Worm (Caenorhabditis elegans) whole organism, L3 larva: ENCODE data around the gene C17B7.14.
A peak's percentile ranks its signal among the peaks of the same experiment; 100 is the strongest.

ENCODE experiments used
- ZK546.5 ChIP-seq: sonication (generic microtip); optimal IDR thresholded peaks from 2 replicates; lab custom pipeline; 2017; ENCODE audit warnings: missing biosample characterization, missing genetic modification characterization
- ama-1 ChIP-seq: fragments of 150-350 bp; optimal IDR thresholded peaks from 2 replicates; lab custom pipeline; 2018
- ceh-28 ChIP-seq: fragments of 150-350 bp; optimal IDR thresholded peaks from 2 replicates; lab custom pipeline; 2014; ENCODE audit warnings: missing biosample characterization, missing genetic modification reagents, missing genetic modification characterization
- ceh-82 ChIP-seq: fragments of 150-350 bp; optimal IDR thresholded peaks from 2 replicates; lab custom pipeline; 2014; ENCODE audit warnings: missing biosample characterization, missing genetic modification characterization
- ceh-9 ChIP-seq: sonication (generic microtip); optimal IDR thresholded peaks from 2 replicates; lab custom pipeline; 2018; ENCODE audit warnings: missing biosample characterization, missing genetic modification characterization
- egl-5 ChIP-seq: fragments of 150-350 bp; optimal IDR thresholded peaks from 2 replicates; lab custom pipeline; 2017; ENCODE audit warnings: missing biosample characterization, missing genetic modification reagents, missing genetic modification characterization, inconsistent platforms
- elt-1 ChIP-seq: fragments of 150-350 bp; optimal IDR thresholded peaks from 2 replicates; lab custom pipeline; 2014; ENCODE audit warnings: missing biosample characterization, missing genetic modification characterization
- elt-2 ChIP-seq: sonication (generic microtip); optimal IDR thresholded peaks from 2 replicates; lab custom pipeline; 2016; ENCODE audit warnings: missing genetic modification reagents, mild to moderate bottlenecking, missing genetic modification characterization, missing compliant biosample characterization
- elt-3 ChIP-seq, 3 experiments: fragments of 150-350 bp in 1 of 3; sonication (generic microtip) in 2 of 3; optimal IDR thresholded peaks; 2 replicates in 2 of 3; 4 replicates in 1 of 3; lab custom pipeline; 2014 to 2017; ENCODE audit warnings: missing biosample characterization in 3 of 3, missing genetic modification characterization in 3 of 3
- eor-1 ChIP-seq, 2 experiments: fragments of 150-350 bp; optimal IDR thresholded peaks; 2 replicates each; lab custom pipeline; 2014 to 2018; ENCODE audit warnings: missing biosample characterization in 2 of 2, missing genetic modification characterization in 2 of 2
- fkh-10 ChIP-seq: sonication (generic microtip); optimal IDR thresholded peaks from 2 replicates; lab custom pipeline; 2017; ENCODE audit warnings: missing biosample characterization, missing genetic modification reagents, missing genetic modification characterization
- fkh-2 ChIP-seq: fragments of 150-350 bp; optimal IDR thresholded peaks from 2 replicates; lab custom pipeline; 2014; ENCODE audit warnings: missing biosample characterization, missing genetic modification reagents, missing genetic modification characterization
- jun-1 ChIP-seq: fragments of 150-350 bp; optimal IDR thresholded peaks from 2 replicates; lab custom pipeline; 2014; ENCODE audit warnings: missing biosample characterization, missing genetic modification reagents, missing genetic modification characterization
- lin-15B ChIP-seq: fragments of 150-350 bp; optimal IDR thresholded peaks from 2 replicates; lab custom pipeline; 2014; ENCODE audit warnings: missing biosample characterization, missing genetic modification characterization
- lin-39 ChIP-seq: fragments of 150-350 bp; optimal IDR thresholded peaks from 2 replicates; lab custom pipeline; 2018; ENCODE audit warnings: missing biosample characterization, missing genetic modification reagents, missing genetic modification characterization
- lsy-12 ChIP-seq: sonication (generic microtip); optimal IDR thresholded peaks from 2 replicates; lab custom pipeline; 2016; ENCODE audit warnings: mild to moderate bottlenecking, missing genetic modification characterization, missing compliant biosample characterization
- mdl-1 ChIP-seq: fragments of 150-350 bp; optimal IDR thresholded peaks from 2 replicates; lab custom pipeline; 2014; ENCODE audit warnings: missing biosample characterization, missing genetic modification characterization
- nfya-1 ChIP-seq: sonication (generic microtip); optimal IDR thresholded peaks from 2 replicates; lab custom pipeline; 2017; ENCODE audit warnings: missing genetic modification characterization, mild to moderate bottlenecking, missing compliant biosample characterization, antibody characterized with exemption, moderate library complexity; ENCODE audit not compliant: insufficient read depth
- nhr-12 ChIP-seq: fragments of 150-350 bp; optimal IDR thresholded peaks from 2 replicates; lab custom pipeline; 2014; ENCODE audit warnings: missing biosample characterization, missing genetic modification characterization
- nhr-23 ChIP-seq: fragments of 150-350 bp; optimal IDR thresholded peaks from 2 replicates; lab custom pipeline; 2014; ENCODE audit warnings: missing biosample characterization, missing genetic modification reagents, missing genetic modification characterization
- nhr-25 ChIP-seq: sonication (generic microtip); optimal IDR thresholded peaks from 2 replicates; lab custom pipeline; 2017; ENCODE audit warnings: missing biosample characterization, missing genetic modification characterization
- nhr-67 ChIP-seq: fragments of 150-350 bp; optimal IDR thresholded peaks from 2 replicates; lab custom pipeline; 2014; ENCODE audit warnings: missing biosample characterization, missing genetic modification characterization
- nhr-76 ChIP-seq: fragments of 150-350 bp; sonication (generic microtip); optimal IDR thresholded peaks from 5 replicates; lab custom pipeline; 2014; ENCODE audit warnings: missing biosample characterization, missing genetic modification characterization
- nhr-77 ChIP-seq: fragments of 150-350 bp; optimal IDR thresholded peaks from 2 replicates; lab custom pipeline; 2014; ENCODE audit warnings: missing biosample characterization, missing genetic modification characterization
- pqm-1 ChIP-seq: fragments of 150-350 bp; optimal IDR thresholded peaks from 2 replicates; lab custom pipeline; 2017; ENCODE audit warnings: missing biosample characterization, missing genetic modification characterization, inconsistent platforms
- sea-2 ChIP-seq: fragments of 150-350 bp; sonication (generic microtip); optimal IDR thresholded peaks from 4 replicates; lab custom pipeline; 2014; ENCODE audit warnings: missing biosample characterization, missing genetic modification reagents, missing genetic modification characterization
- skn-1 ChIP-seq: fragments of 150-350 bp; optimal IDR thresholded peaks from 2 replicates; lab custom pipeline; 2014; ENCODE audit warnings: missing biosample characterization, missing genetic modification characterization
- snpc-4 ChIP-seq: fragments of 150-350 bp; optimal IDR thresholded peaks from 2 replicates; lab custom pipeline; 2014; ENCODE audit warnings: missing biosample characterization, missing genetic modification characterization
- tbx-2 ChIP-seq: sonication (generic microtip); optimal IDR thresholded peaks from 2 replicates; lab custom pipeline; 2016; ENCODE audit warnings: mild to moderate bottlenecking, missing genetic modification characterization, missing compliant biosample characterization
- unc-62 ChIP-seq: fragments of 150-350 bp; sonication (generic microtip); optimal IDR thresholded peaks from 4 replicates; lab custom pipeline; 2014; ENCODE audit warnings: missing biosample characterization, missing genetic modification reagents, missing genetic modification characterization
- ztf-11 ChIP-seq: fragments of 150-350 bp; optimal IDR thresholded peaks from 2 replicates; lab custom pipeline; 2014; ENCODE audit warnings: missing biosample characterization, missing genetic modification characterization
- ztf-4 ChIP-seq: fragments of 150-350 bp; optimal IDR thresholded peaks from 2 replicates; lab custom pipeline; 2014; ENCODE audit warnings: missing biosample characterization, missing genetic modification characterization

C17B7.14 gene

DNA sequence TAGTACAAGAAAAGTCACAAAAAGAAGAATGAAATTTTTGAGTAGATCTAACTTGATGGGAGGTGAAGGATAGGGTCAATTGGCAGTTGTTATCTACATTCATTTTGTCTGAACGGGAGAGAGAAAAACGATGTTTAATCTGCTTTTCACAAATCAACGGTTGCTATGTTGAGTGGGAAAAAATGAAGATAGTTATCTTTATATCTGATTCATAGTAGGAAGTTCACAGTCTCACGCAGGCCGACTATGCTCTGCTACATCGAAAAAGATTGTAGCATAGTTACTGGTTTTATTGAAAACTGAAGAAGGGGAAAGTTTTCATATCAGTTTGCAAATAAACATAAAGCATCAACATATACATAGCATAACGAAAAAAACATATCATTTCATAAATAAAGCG lies 35.2 kb upstream of the C17B7.14 start:
- TF ChIP-seq lin-15B (tag; lab: Kevin White, UChicago) (no peak), elt-1 (tag; lab: Kevin White, UChicago) (peak; percentile 87), mdl-1 (tag; lab: Kevin White, UChicago) (no peak), nhr-23 (tag; lab: Kevin White, UChicago) (peak; percentile 31)

DNA sequence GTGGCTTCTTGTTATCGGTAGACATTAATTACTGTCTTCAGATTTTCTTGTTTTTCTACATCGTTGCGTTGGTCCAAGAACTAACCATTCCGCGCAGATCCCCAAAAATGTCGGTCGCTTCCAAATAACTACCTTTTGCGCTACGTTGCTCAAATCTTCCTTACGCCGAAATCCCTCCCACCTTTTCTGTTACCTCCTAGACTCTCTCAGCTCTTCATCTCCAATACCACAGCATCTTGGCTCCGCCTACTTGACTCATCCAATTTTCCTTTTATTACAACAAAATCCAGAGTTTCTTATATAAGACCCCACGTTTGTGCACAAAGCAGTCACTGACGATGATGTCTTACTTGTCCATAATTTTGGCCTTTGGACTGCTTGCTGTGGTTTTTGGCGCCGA lies 32.6 kb upstream of the C17B7.14 start, which contains the start of gene C17B7.12:
C17B7.12 (plus strand) TSS at position 301 of the 400 bp plus-strand sequence.
- TF ChIP-seq fkh-2 (tag; lab: Kevin White, UChicago), result no peak
- no peak for TF ChIP-seq snpc-4 (tag; lab: Kevin White, UChicago)

DNA sequence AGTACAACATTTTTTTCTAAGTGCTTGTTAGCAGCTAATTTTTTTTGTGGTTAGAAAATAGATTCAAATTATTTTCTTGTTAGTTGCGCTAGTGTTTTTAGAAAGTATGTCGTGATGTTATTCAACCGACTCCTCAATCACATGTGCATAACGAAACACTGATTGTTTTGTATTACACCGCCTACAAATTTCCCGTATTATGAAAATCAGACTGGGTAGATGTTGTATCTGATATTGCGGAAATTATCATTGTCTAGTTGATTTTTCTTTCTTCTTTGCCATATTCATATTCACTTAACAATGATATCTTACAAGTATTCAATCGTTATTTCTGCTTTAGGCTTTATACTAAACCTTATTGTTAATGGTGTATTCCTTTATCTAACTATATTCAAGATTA lies 30.9 kb upstream of the C17B7.14 start, which contains the start of gene str-63:
str-63 (plus strand) TSS at position 301 of the 400 bp plus-strand sequence.
- TF ChIP-seq egl-5 (no peak), nhr-25 (tag; lab: Kevin White, UChicago) (no peak), fkh-10 (GFP tag; lab: Kevin White, UChicago) (no peak), skn-1 (no peak)

DNA sequence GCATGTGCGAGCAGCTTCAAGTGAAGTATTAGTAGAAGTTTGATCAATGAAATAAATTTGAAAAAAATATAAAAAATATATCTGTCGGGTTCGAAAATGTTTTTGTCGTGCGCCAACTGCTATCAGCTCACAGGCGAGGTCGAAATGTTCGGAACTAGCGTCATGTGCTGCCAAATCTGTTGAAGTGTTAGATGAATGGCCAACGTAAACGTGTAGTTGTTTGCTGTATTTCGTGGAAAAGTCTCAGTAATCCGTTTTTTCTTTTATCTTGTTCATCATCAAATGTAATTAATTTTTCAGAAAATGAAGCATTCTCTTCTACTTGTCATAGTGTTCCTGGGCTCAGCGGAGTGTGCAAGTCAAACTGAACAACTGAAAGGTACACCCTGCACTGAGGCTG lies 29.5 kb upstream of the C17B7.14 start, which contains the start of gene C17B7.15:
C17B7.15 (plus strand) TSS at position 301 of the 400 bp plus-strand sequence.
- no peak for TF ChIP-seq ztf-11 (tag; lab: Kevin White, UChicago)
- TF ChIP-seq nhr-12 (tag; lab: Kevin White, UChicago), result no peak
- TF ChIP-seq unc-62 (GFP tag; lab: Kevin White, UChicago), result no peak
- TF ChIP-seq ceh-82 (tag; lab: Kevin White, UChicago), result no peak
- no peak for TF ChIP-seq nhr-76
- TF ChIP-seq ceh-28 (tag; lab: Kevin White, UChicago), result no peak
- no peak for TF ChIP-seq jun-1 (tag; lab: Kevin White, UChicago)
- no peak for TF ChIP-seq skn-1
- TF ChIP-seq pqm-1, result no peak
- TF ChIP-seq elt-3 (tag; optimal IDR thresholded peaks at IDR 0.05; lab: Kevin White, UChicago), result no peak
- no peak for TF ChIP-seq ama-1 (lab: Kevin White, UChicago)
- TF ChIP-seq mdl-1 (tag; lab: Kevin White, UChicago), result no peak
- no peak for TF ChIP-seq ztf-4 (tag; lab: Kevin White, UChicago)
- TF ChIP-seq elt-1 (tag; lab: Kevin White, UChicago), result no peak
- no peak for TF ChIP-seq nhr-77
- TF ChIP-seq ceh-9 (tag; lab: Kevin White, UChicago), result no peak
- no peak for TF ChIP-seq nfya-1 (tag; lab: Kevin White, UChicago)
- no peak for TF ChIP-seq ZK546.5 (tag; lab: Kevin White, UChicago)
- TF ChIP-seq eor-1 (tag; optimal IDR thresholded peaks at IDR 0.05; lab: Kevin White, UChicago), result no peak
- TF ChIP-seq, all 47 proteins: peak for 0

DNA sequence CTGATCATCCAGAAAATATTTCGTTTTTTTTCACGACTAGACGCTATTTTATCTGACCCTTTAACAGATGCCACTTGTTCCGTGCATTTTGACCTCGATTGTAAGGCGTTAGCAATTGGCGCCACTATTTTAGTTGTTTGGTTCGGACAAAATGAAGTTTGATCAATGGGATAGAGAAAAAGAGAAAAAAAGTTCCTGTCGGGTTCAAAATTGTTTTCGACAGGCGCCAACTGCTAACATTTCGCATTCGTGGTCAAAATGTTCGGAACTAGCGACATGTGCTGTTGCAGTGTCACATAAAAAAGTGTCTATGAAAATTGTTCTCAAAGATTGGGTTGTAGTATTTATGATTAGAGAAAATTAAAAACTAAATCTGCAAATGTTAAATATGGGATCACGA lies 27.2 kb upstream of the C17B7.14 start:
- TF ChIP-seq nhr-12 (tag; lab: Kevin White, UChicago) (no peak), lsy-12 (tag; lab: Kevin White, UChicago) (no peak), elt-2 (tag; lab: Kevin White, UChicago) (no peak), sea-2 (no peak), jun-1 (tag; lab: Kevin White, UChicago) (no peak), elt-3 (tag; optimal IDR thresholded peaks at IDR 0.05; lab: Kevin White, UChicago) (no peak), pqm-1 (no peak), ztf-11 (tag; lab: Kevin White, UChicago) (no peak), nhr-67 (tag; lab: Kevin White, UChicago) (no peak), lin-39 (tag; lab: Kevin White, UChicago) (no peak), tbx-2 (tag; lab: Kevin White, UChicago) (no peak)

DNA sequence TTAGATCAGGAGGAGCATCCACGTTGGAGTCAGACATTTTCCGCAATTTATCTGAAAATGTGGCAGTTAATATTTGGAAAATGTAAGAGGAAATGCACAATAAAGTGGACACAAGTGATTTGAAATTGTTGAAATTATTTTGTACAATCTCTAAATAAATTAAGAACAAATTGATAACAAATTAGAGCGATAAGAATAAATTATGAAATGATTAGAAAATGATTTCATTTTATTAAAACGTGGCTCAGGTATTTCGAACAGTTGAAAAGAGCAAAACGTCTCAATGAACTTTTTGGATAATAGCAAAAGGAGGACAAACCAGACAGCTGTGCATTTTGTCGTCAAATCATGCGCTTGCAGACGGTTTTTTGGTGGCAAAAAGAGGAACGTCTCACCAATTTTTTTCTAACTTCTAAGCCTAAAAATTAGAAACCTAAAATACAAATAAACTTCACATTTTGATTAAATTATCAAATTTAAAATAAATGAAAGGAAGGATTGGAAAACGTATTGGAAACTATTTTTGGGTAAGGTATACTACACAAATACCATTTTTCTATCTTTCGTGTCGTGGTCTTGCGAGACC lies 26.2 kb upstream of the C17B7.14 start, which contains the start of gene fbxa-65:
fbxa-65 (minus strand) TSS at position 51 of the 586 bp plus-strand sequence.
- TF ChIP-seq elt-3 (tag; optimal IDR thresholded peaks at IDR 0.05; lab: Kevin White, UChicago) (no peak), ceh-9 (tag; lab: Kevin White, UChicago) (no peak), ceh-82 (tag; lab: Kevin White, UChicago) (no peak), eor-1 (tag; optimal IDR thresholded peaks at IDR 0.05; lab: Kevin White, UChicago) (no peak)
